Fruit fly (Drosophila melanogaster): ENCODE data around the gene Mhcl.

Mhcl gene

dm6 chr3R:16098333-16099267 is at the start of gene Mhcl, which contains the start of gene Akt (continued):
- no peak for TF ChIP-seq Sox14 (GFP tag; optimal IDR thresholded peaks at IDR 0.05)
- TF ChIP-seq CG6276 (GFP tag; optimal IDR thresholded peaks at IDR 0.05) = peak; percentile 1

dm6 chr3R:16146632-16147453 is 48.3 kb upstream of the Mhcl start, which contains the start of the genes Mic26-27 and CG5916:
Gene Mic26-27 (minus strand): TSS chr3R:16146855.
Gene CG5916 (plus strand): TSS chr3R:16147029.
- peak; percentile 70 for TF ChIP-seq lz (GFP tag; optimal IDR thresholded peaks at IDR 0.05)
- TF ChIP-seq vri (GFP tag; optimal IDR thresholded peaks at IDR 0.05) = peak; percentile 100
- no peak for TF ChIP-seq svp (GFP tag)
- TF ChIP-seq Sox14 (GFP tag; optimal IDR thresholded peaks at IDR 0.05) = peak; percentile 26
- peak; percentile 32 for TF ChIP-seq Smox (GFP tag; optimal IDR thresholded peaks at IDR 0.05)
- no peak for TF ChIP-seq CG6808 (GFP tag; optimal IDR thresholded peaks at IDR 0.05)
- peak; percentile 61 for TF ChIP-seq cyc (GFP tag; optimal IDR thresholded peaks at IDR 0.05)
- peak; percentile 50 for TF ChIP-seq CG11294 (GFP tag; IDR thresholded peaks at IDR 0.05)
- peak; percentile 9 for TF ChIP-seq CG11902 (GFP tag; optimal IDR thresholded peaks at IDR 0.05)
- TF ChIP-seq CG3032 (tag; optimal IDR thresholded peaks at IDR 0.05) = peak; percentile 53
- peak; percentile 15 for TF ChIP-seq net (GFP tag; optimal IDR thresholded peaks at IDR 0.05)
- peak; percentile 65 for TF ChIP-seq CG3919 (GFP tag; optimal IDR thresholded peaks at IDR 0.05)
- TF ChIP-seq Eip75B (GFP tag; optimal IDR thresholded peaks at IDR 0.05) = peak; percentile 45
- peak; percentile 53 for TF ChIP-seq achi (GFP tag; optimal IDR thresholded peaks at IDR 0.05)
- no peak for TF ChIP-seq dsx (GFP tag; optimal IDR thresholded peaks at IDR 0.05; ENCODE audit: poor library complexity, severe bottlenecking)
- TF ChIP-seq OdsH (GFP tag; optimal IDR thresholded peaks at IDR 0.05) = peak; percentile 18
- peak; percentile 62 for TF ChIP-seq dac (GFP tag; optimal IDR thresholded peaks at IDR 0.05)
- TF ChIP-seq salr (GFP tag; optimal IDR thresholded peaks at IDR 0.05) = peak; percentile 12 to 50
- peak; percentile 74 for TF ChIP-seq CG31627 (GFP tag; optimal IDR thresholded peaks at IDR 0.05)
- TF ChIP-seq CG6163 (GFP tag; IDR thresholded peaks at IDR 0.05) = peak; percentile 45; the same call in 1 of the 3 replicates
- TF ChIP-seq Sox15 (GFP tag; optimal IDR thresholded peaks at IDR 0.05) = peak; percentile 28
- peak; percentile 12 for TF ChIP-seq Sox102F (GFP tag; optimal IDR thresholded peaks at IDR 0.05)
- no peak for TF ChIP-seq Eip93F (GFP tag; optimal IDR thresholded peaks at IDR 0.05)
- peak; percentile 3 for TF ChIP-seq Lpt (GFP tag; optimal IDR thresholded peaks at IDR 0.05)
- TF ChIP-seq CG32006 (GFP tag; optimal IDR thresholded peaks at IDR 0.05) = peak; percentile 48
- TF ChIP-seq Eip78C (GFP tag) = peak; percentile 85
- peak; percentile 39 for TF ChIP-seq pdm3 (GFP tag; optimal IDR thresholded peaks at IDR 0.05)
- no peak for TF ChIP-seq CG1621 (tag; optimal IDR thresholded peaks at IDR 0.05)
- TF ChIP-seq acj6 (GFP tag; optimal IDR thresholded peaks at IDR 0.05) = peak; percentile 34
- peak; percentile 46 for TF ChIP-seq fd85E (GFP tag; optimal IDR thresholded peaks at IDR 0.05)
- no peak for TF ChIP-seq CG16779 (tag; optimal IDR thresholded peaks at IDR 0.05)
- TF ChIP-seq esn (GFP tag; optimal IDR thresholded peaks at IDR 0.05) = peak; percentile 79
- peak; percentile 29; the same call in 1 of the 3 replicates for TF ChIP-seq eg (GFP tag; IDR thresholded peaks at IDR 0.05)
- TF ChIP-seq fd59A (GFP tag; optimal IDR thresholded peaks at IDR 0.05) = no peak
- no peak for TF ChIP-seq CG10631 (GFP tag; optimal IDR thresholded peaks at IDR 0.05)
- peak; percentile 88 for TF ChIP-seq fkh (GFP tag; optimal IDR thresholded peaks at IDR 0.05)
- peak; percentile 70 for TF ChIP-seq Ets21C (GFP tag; optimal IDR thresholded peaks at IDR 0.05)
- TF ChIP-seq CG6792 (GFP tag; optimal IDR thresholded peaks at IDR 0.05) = peak; percentile 1
- no peak for TF ChIP-seq CG8119 (GFP tag; IDR thresholded peaks at IDR 0.05)
- peak; percentile 77 for TF ChIP-seq Hr39 (GFP tag; optimal IDR thresholded peaks at IDR 0.05)
- TF ChIP-seq topi (GFP tag; optimal IDR thresholded peaks at IDR 0.05) = peak; percentile 72
- TF ChIP-seq Hr4 (GFP tag; optimal IDR thresholded peaks at IDR 0.05) = peak; percentile 64
